Worm (Caenorhabditis elegans) whole organism, L1 larva: Measurements from ENCODE around the gene mct-6.

ENCODE experiments used
- efl-1 ChIP-seq, 4 experiments: fragments of 150-350 bp; optimal IDR thresholded peaks in 3 of 4; peaks in 1 of 4; 1 replicate in 1 of 4; 2 replicates in 3 of 4; lab custom pipeline; 2014; ENCODE audit warnings: missing biosample characterization in 2 of 4, missing genetic modification characterization in 2 of 4, missing genetic modification reagents in 2 of 4
- nhr-12 ChIP-seq: sonication (generic microtip); optimal IDR thresholded peaks from 2 replicates; lab custom pipeline; 2017; ENCODE audit warnings: missing biosample characterization, missing genetic modification characterization
- pqm-1 ChIP-seq: sonication (generic microtip); optimal IDR thresholded peaks from 3 replicates; lab custom pipeline; 2017; ENCODE audit warnings: missing biosample characterization, missing genetic modification characterization

ce11 chrX:16815508-16815907, 45.2 kb upstream of the mct-6 start:
- TF ChIP-seq nhr-12 (no peak), pqm-1 (tag; lab: Kevin White, UChicago) (no peak), efl-1 (optimal IDR thresholded peaks at IDR 0.05; lab: Kevin White, UChicago) (no peak), efl-1 (GFP tag; optimal IDR thresholded peaks at IDR 0.05 in 1 of 2; lab: Kevin White, UChicago) (no peak)
